Fruit fly (Drosophila melanogaster) whole organism, embryonic: ENCODE results near the gene CG43658.

Experiments
- CG11247 ChIP-seq: fragments of 200-800 bp; sonication (Bioruptor generic); IDR thresholded peaks from 2 replicates; pipeline ENCODE4 v1.3.6; 2022; ENCODE audit warnings: missing biosample characterization, missing genetic modification characterization
- CG12104 ChIP-seq: fragments of 200-800 bp; sonication (Bioruptor generic); optimal IDR thresholded peaks from 3 replicates; lab custom pipeline; 2016; ENCODE audit warnings: missing biosample characterization, missing genetic modification characterization
- CG12299 ChIP-seq: fragments of 200-800 bp; sonication (Bioruptor generic); optimal IDR thresholded peaks from 2 replicates; lab custom pipeline; 2018; ENCODE audit warnings: missing biosample characterization, mild to moderate bottlenecking, missing genetic modification characterization
- CG13424 ChIP-seq: fragments of 200-800 bp; sonication (Bioruptor generic); optimal IDR thresholded peaks from 2 replicates; lab custom pipeline; 2019; ENCODE audit warnings: missing biosample characterization, mild to moderate bottlenecking, missing genetic modification characterization, moderate library complexity
- CG13624 ChIP-seq: fragments of 200-800 bp; sonication (Bioruptor generic); optimal IDR thresholded peaks from 2 replicates; lab custom pipeline; 2016; ENCODE audit warnings: missing biosample characterization, missing genetic modification characterization
- CG15514 ChIP-seq: fragments of 200-800 bp; sonication (Bioruptor generic); optimal IDR thresholded peaks from 3 replicates; lab custom pipeline; 2017; ENCODE audit warnings: missing biosample characterization, missing genetic modification characterization, mild to moderate bottlenecking, moderate library complexity, missing genetic modification reagents
- CG15696 ChIP-seq: fragments of 200-800 bp; sonication (Bioruptor generic); optimal IDR thresholded peaks from 2 replicates; lab custom pipeline; 2019; ENCODE audit warnings: missing biosample characterization, mild to moderate bottlenecking, missing genetic modification characterization, moderate library complexity
- CG1603 ChIP-seq: fragments of 200-800 bp; sonication (Bioruptor generic); optimal IDR thresholded peaks from 2 replicates; lab custom pipeline; 2019; ENCODE audit warnings: missing biosample characterization, mild to moderate bottlenecking, missing genetic modification characterization, moderate library complexity
- CG1647 ChIP-seq: fragments of 200-800 bp; sonication (Bioruptor generic); optimal IDR thresholded peaks from 3 replicates; lab custom pipeline; 2016; ENCODE audit warnings: missing biosample characterization, missing genetic modification characterization
- CG17568 ChIP-seq: fragments of 200-800 bp; sonication (Bioruptor generic); optimal IDR thresholded peaks from 2 replicates; lab custom pipeline; 2018; ENCODE audit warnings: missing biosample characterization, mild to moderate bottlenecking, missing genetic modification characterization, moderate library complexity
- CG18599 ChIP-seq: fragments of 200-800 bp; sonication (Bioruptor generic); optimal IDR thresholded peaks from 3 replicates; lab custom pipeline; 2017; ENCODE audit warnings: missing biosample characterization, missing genetic modification characterization, mild to moderate bottlenecking, moderate library complexity, missing genetic modification reagents
- CG2202 ChIP-seq: fragments of 200-800 bp; sonication (Bioruptor generic); optimal IDR thresholded peaks from 2 replicates; lab custom pipeline; 2018; ENCODE audit warnings: missing biosample characterization, mild to moderate bottlenecking, missing genetic modification characterization
- CG30431 ChIP-seq: fragments of 200-800 bp; sonication (Bioruptor generic); optimal IDR thresholded peaks from 2 replicates; lab custom pipeline; 2017; ENCODE audit warnings: missing biosample characterization, missing genetic modification characterization
- CG3407 ChIP-seq: fragments of 200-800 bp; sonication (Bioruptor generic); optimal IDR thresholded peaks from 2 replicates; lab custom pipeline; 2018; ENCODE audit warnings: missing biosample characterization, mild to moderate bottlenecking, missing genetic modification characterization
- CG34376 ChIP-seq: fragments of 200-800 bp; sonication (Bioruptor generic); optimal IDR thresholded peaks from 2 replicates; lab custom pipeline; 2018; ENCODE audit warnings: missing biosample characterization, mild to moderate bottlenecking, missing genetic modification characterization
- CG43689 ChIP-seq: fragments of 200-800 bp; sonication (Bioruptor generic); IDR thresholded peaks from 2 replicates; pipeline ENCODE4 v1.3.6; 2022; ENCODE audit warnings: missing biosample characterization, missing genetic modification characterization
- CG4617 ChIP-seq: fragments of 200-800 bp; sonication (Bioruptor generic); optimal IDR thresholded peaks from 3 replicates; lab custom pipeline; 2016; ENCODE audit warnings: missing biosample characterization, missing genetic modification characterization, borderline replicate concordance
- CG6272 ChIP-seq: fragments of 200-800 bp; sonication (Bioruptor generic); IDR thresholded peaks from 2 replicates; pipeline ENCODE4 v1.3.6; 2022; ENCODE audit warnings: missing biosample characterization, missing genetic modification characterization
- CG7372 ChIP-seq: fragments of 200-800 bp; sonication (Bioruptor generic); IDR thresholded peaks from 2 replicates; pipeline ENCODE4 v1.3.6; 2022; ENCODE audit warnings: missing biosample characterization, missing genetic modification characterization
- CG8281 ChIP-seq: fragments of 200-800 bp; sonication (Bioruptor generic); optimal IDR thresholded peaks from 2 replicates; lab custom pipeline; 2018; ENCODE audit warnings: missing biosample characterization, mild to moderate bottlenecking, missing genetic modification characterization, moderate library complexity
- D19A ChIP-seq: fragments of 200-800 bp; optimal IDR thresholded peaks from 3 replicates; lab custom pipeline; 2019; ENCODE audit warnings: missing biosample characterization, mild to moderate bottlenecking, missing genetic modification characterization, moderate library complexity
- Dad ChIP-seq: fragments of 200-800 bp; sonication (Bioruptor generic); optimal IDR thresholded peaks from 3 replicates; lab custom pipeline; 2016; ENCODE audit warnings: missing biosample characterization, missing genetic modification characterization
- Dbx ChIP-seq: fragments of 200-800 bp; sonication (Bioruptor generic); IDR thresholded peaks from 3 replicates; pipeline ENCODE4 v1.3.6; 2022; ENCODE audit warnings: missing biosample characterization, missing genetic modification characterization
- Fer2 ChIP-seq: fragments of 200-800 bp; sonication (Bioruptor generic); optimal IDR thresholded peaks from 2 replicates; lab custom pipeline; 2018; ENCODE audit warnings: missing biosample characterization, mild to moderate bottlenecking, missing genetic modification characterization, moderate library complexity
- HLH4C ChIP-seq: fragments of 200-800 bp; sonication (Bioruptor generic); IDR thresholded peaks from 3 replicates; pipeline ENCODE4 v1.3.6; 2022; ENCODE audit warnings: missing biosample characterization, missing genetic modification characterization; ENCODE audit not compliant: partially characterized antibody
- Lim3 ChIP-seq: fragments of 200-800 bp; sonication (Bioruptor generic); IDR thresholded peaks from 2 replicates; pipeline ENCODE4 v1.3.6; 2022; ENCODE audit warnings: missing biosample characterization, missing genetic modification characterization
- Meics ChIP-seq: fragments of 200-800 bp; sonication (Bioruptor generic); optimal IDR thresholded peaks from 2 replicates; lab custom pipeline; 2017; ENCODE audit warnings: missing biosample characterization, mild to moderate bottlenecking, missing genetic modification characterization
- Poxn ChIP-seq: fragments of 200-800 bp; sonication (Bioruptor generic); IDR thresholded peaks from 2 replicates; pipeline ENCODE4 v1.3.6; 2022; ENCODE audit warnings: missing biosample characterization, missing genetic modification characterization
- Ptx1 ChIP-seq: fragments of 200-800 bp; sonication (Bioruptor generic); IDR thresholded peaks from 2 replicates; pipeline ENCODE4 v1.3.6; 2022; ENCODE audit warnings: missing biosample characterization, missing genetic modification characterization
- Sry-δ ChIP-seq: fragments of 200-800 bp; sonication (Bioruptor generic); optimal IDR thresholded peaks from 2 replicates; lab custom pipeline; 2016; ENCODE audit warnings: missing biosample characterization, missing genetic modification characterization
- cas ChIP-seq: fragments of 200-800 bp; sonication (Bioruptor generic); IDR thresholded peaks from 2 replicates; pipeline ENCODE4 v1.3.6; 2022; ENCODE audit warnings: missing biosample characterization, missing genetic modification characterization
- ems ChIP-seq: fragments of 200-800 bp; sonication (Bioruptor generic); optimal IDR thresholded peaks from 3 replicates; lab custom pipeline; 2016; ENCODE audit warnings: missing biosample characterization, missing genetic modification characterization
- ftz-f1 ChIP-seq: fragments of 200-800 bp; sonication (Bioruptor generic); optimal IDR thresholded peaks from 2 replicates; lab custom pipeline; 2016; ENCODE audit warnings: missing biosample characterization, missing genetic modification characterization
- gce ChIP-seq: fragments of 200-800 bp; sonication (Bioruptor generic); IDR thresholded peaks from 3 replicates; pipeline ENCODE4 v1.3.6; 2022; ENCODE audit warnings: missing biosample characterization, missing genetic modification characterization
- gsb ChIP-seq: fragments of 200-800 bp; sonication (Bioruptor generic); IDR thresholded peaks from 2 replicates; pipeline ENCODE4 v1.3.6; 2022; ENCODE audit warnings: missing biosample characterization, missing genetic modification characterization
- gt ChIP-seq: fragments of 200-800 bp; sonication (Bioruptor generic); IDR thresholded peaks from 2 replicates; pipeline ENCODE4 v1.3.6; 2022; ENCODE audit warnings: missing biosample characterization, missing genetic modification characterization
- hkb ChIP-seq, 2 experiments: fragments of 200-800 bp in 1 of 2; fragments of >200 bp in 1 of 2; sonication (Bioruptor generic) in 1 of 2; IDR thresholded peaks in 1 of 2; optimal IDR thresholded peaks in 1 of 2; 2 replicates each; pipeline versions ENCODE4 v1.3.6 to Lab custom; 2017 to 2022; ENCODE audit warnings: missing biosample characterization in 1 of 2, missing genetic modification characterization in 1 of 2
- mam ChIP-seq: fragments of 200-800 bp; sonication (Bioruptor generic); optimal IDR thresholded peaks from 3 replicates; lab custom pipeline; 2016; ENCODE audit warnings: missing biosample characterization, missing genetic modification characterization
- odd ChIP-seq: fragments of 200-800 bp; sonication (Bioruptor generic); optimal IDR thresholded peaks from 2 replicates; lab custom pipeline; 2017; ENCODE audit warnings: missing biosample characterization, mild to moderate bottlenecking, missing genetic modification characterization
- pan ChIP-seq, 4 experiments: fragments of >200 bp in 3 of 4; fragments of 200-800 bp in 1 of 4; sonication (Bioruptor generic) in 1 of 4; optimal IDR thresholded peaks in 3 of 4; IDR thresholded peaks in 1 of 4; 2 replicates each; pipeline versions ENCODE4 v1.3.6 to Lab custom; 2017 to 2022; ENCODE audit warnings: missing biosample characterization in 2 of 4, missing genetic modification characterization in 2 of 4, mixed read lengths in 1 of 4
- pb ChIP-seq: fragments of 200-800 bp; sonication (Bioruptor generic); optimal IDR thresholded peaks from 3 replicates; lab custom pipeline; 2016; ENCODE audit warnings: missing biosample characterization, missing genetic modification characterization
- psq ChIP-seq: fragments of 200-800 bp; sonication (Bioruptor generic); optimal IDR thresholded peaks from 2 replicates; lab custom pipeline; 2017; ENCODE audit warnings: missing biosample characterization, missing genetic modification characterization
- pzg ChIP-seq: fragments of 200-800 bp; sonication (Bioruptor generic); optimal IDR thresholded peaks from 3 replicates; lab custom pipeline; 2018; ENCODE audit warnings: missing biosample characterization, mild to moderate bottlenecking, missing genetic modification characterization, moderate library complexity
- scrt ChIP-seq: fragments of 200-800 bp; sonication (Bioruptor generic); optimal IDR thresholded peaks from 2 replicates; lab custom pipeline; 2018; ENCODE audit warnings: missing biosample characterization, mild to moderate bottlenecking, missing genetic modification characterization, moderate library complexity
- tap ChIP-seq: fragments of 200-800 bp; optimal IDR thresholded peaks from 3 replicates; lab custom pipeline; 2019; ENCODE audit warnings: missing biosample characterization, mild to moderate bottlenecking, missing genetic modification characterization, moderate library complexity
- tll ChIP-seq, 2 experiments: fragments of 200-800 bp in 1 of 2; fragments of >200 bp in 1 of 2; sonication (Bioruptor generic) in 1 of 2; optimal IDR thresholded peaks; 2 replicates each; lab custom pipeline; 2017 to 2019; ENCODE audit warnings: missing biosample characterization in 2 of 2, missing genetic modification characterization in 2 of 2, mild to moderate bottlenecking in 1 of 2, moderate library complexity in 1 of 2
- tup ChIP-seq: fragments of 200-800 bp; sonication (Bioruptor generic); optimal IDR thresholded peaks from 2 replicates; lab custom pipeline; 2016; ENCODE audit warnings: missing biosample characterization, mild to moderate bottlenecking, missing genetic modification characterization, moderate library complexity
- wek ChIP-seq: fragments of 200-800 bp; sonication (Bioruptor generic); optimal IDR thresholded peaks from 3 replicates; lab custom pipeline; 2018; ENCODE audit warnings: missing biosample characterization, mild to moderate bottlenecking, missing genetic modification characterization, moderate library complexity
- zen ChIP-seq: fragments of 200-800 bp; sonication (Bioruptor generic); optimal IDR thresholded peaks from 3 replicates; lab custom pipeline; 2018; ENCODE audit warnings: missing biosample characterization, mild to moderate bottlenecking, missing genetic modification characterization, moderate library complexity

Gene CG43658

dm6 chrX:17599330-17599729 is 38.4 kb upstream of the CG43658 start, which contains the start of gene X11L (continued):
- peak; percentile 34 for TF ChIP-seq CG30431 (GFP tag; lab: Kevin White, UChicago)
- TF ChIP-seq CG15696 (tag; lab: Kevin White, UChicago): no peak
- TF ChIP-seq Dad: peak; percentile 54
- peak; percentile 67 for TF ChIP-seq CG1647 (GFP tag; lab: Kevin White, UChicago)
- TF ChIP-seq tap (tag; lab: Kevin White, UChicago): no peak
- TF ChIP-seq hkb (optimal IDR thresholded peaks at IDR 0.05; lab: Kevin White, UChicago): no peak
- TF ChIP-seq hkb (GFP tag; IDR thresholded peaks at IDR 0.05; lab: Robert Waterston, UW): no peak; the same call in none of the 2 replicates
- TF ChIP-seq pan (optimal IDR thresholded peaks at IDR 0.05; lab: Kevin White, UChicago): no peak
- TF ChIP-seq pan (GFP tag; optimal IDR thresholded peaks at IDR 0.05 in 1 of 2, IDR thresholded peaks at IDR 0.05 in 1 of 2): peak in 1 of 2 experiments; percentile 64
- TF ChIP-seq D19A (tag; lab: Kevin White, UChicago): peak; percentile 33
- TF ChIP-seq ftz-f1: peak; percentile 30
- peak; percentile 8 for TF ChIP-seq wek (GFP tag; lab: Kevin White, UChicago)
- peak; percentile 68 for TF ChIP-seq tup (GFP tag; lab: Kevin White, UChicago)
- TF ChIP-seq CG15514: peak; percentile 78
- TF ChIP-seq CG4617 (GFP tag; lab: Kevin White, UChicago): peak; percentile 71
- peak; percentile 90 for TF ChIP-seq HLH4C (GFP tag; lab: Robert Waterston, UW)
- TF ChIP-seq CG2202: peak; percentile 30
- TF ChIP-seq CG18599: no peak
- TF ChIP-seq pzg (GFP tag; lab: Kevin White, UChicago): peak; percentile 84
- peak; percentile 72 for TF ChIP-seq CG11247 (GFP tag; lab: Robert Waterston, UW)
- no peak for TF ChIP-seq scrt (GFP tag; lab: Kevin White, UChicago)
- TF ChIP-seq CG34376 (GFP tag; lab: Kevin White, UChicago): no peak
- no peak for TF ChIP-seq CG3407
- TF ChIP-seq Ptx1 (GFP tag; lab: Robert Waterston, UW): peak; percentile 67
- no peak for TF ChIP-seq cas (GFP tag; lab: Robert Waterston, UW)
- TF ChIP-seq Poxn (GFP tag; lab: Robert Waterston, UW): no peak
- peak; percentile 48; the same call in 1 of the 2 replicates for TF ChIP-seq CG7372 (GFP tag; lab: Robert Waterston, UW)
- peak; percentile 58; the same call in 2 of the 3 replicates for TF ChIP-seq Dbx (GFP tag; lab: Robert Waterston, UW)
- TF ChIP-seq gt (GFP tag; lab: Robert Waterston, UW): no peak
- TF ChIP-seq gce (GFP tag; lab: Robert Waterston, UW): no peak
- peak; percentile 59 for TF ChIP-seq CG6272
- no peak for TF ChIP-seq tll (GFP tag; optimal IDR thresholded peaks at IDR 0.05; lab: Kevin White, UChicago)
- 0 out of 2 replicates have a peak, but pooled peaks have one; percentile 43 for TF ChIP-seq CG43689 (GFP tag; lab: Robert Waterston, UW)
- peak; percentile 13 for TF ChIP-seq psq
- no peak for TF ChIP-seq CG17568 (GFP tag; lab: Kevin White, UChicago)
- peak; percentile 87 for TF ChIP-seq mam
- TF ChIP-seq odd: no peak
- TF ChIP-seq ems (GFP tag; lab: Kevin White, UChicago): peak; percentile 59
- TF ChIP-seq CG1603 (tag; lab: Kevin White, UChicago): peak; percentile 86
- TF ChIP-seq CG8281 (tag; lab: Kevin White, UChicago): no peak
- peak; percentile 34 for TF ChIP-seq CG13424 (tag; lab: Kevin White, UChicago)
- TF ChIP-seq CG12299 (tag; lab: Kevin White, UChicago): no peak
- no peak for TF ChIP-seq CG12104
- TF ChIP-seq Lim3: no peak
- peak; percentile 55 for TF ChIP-seq pb (GFP tag; lab: Kevin White, UChicago)
- TF ChIP-seq Sry-δ (GFP tag; lab: Kevin White, UChicago): peak; percentile 82
- TF ChIP-seq Fer2 (tag; lab: Kevin White, UChicago): peak; percentile 16
- TF ChIP-seq gsb (GFP tag; lab: Robert Waterston, UW): no peak
- TF ChIP-seq Meics (GFP tag; lab: Kevin White, UChicago): peak; percentile 66
- TF ChIP-seq zen (tag; lab: Kevin White, UChicago): peak; percentile 61
- peak; percentile 69 for TF ChIP-seq CG13624 (GFP tag; lab: Kevin White, UChicago)
